In genomic region chr3R:4811124-4811935, dm6 we compare ENCODE assay signal across 2 fruit fly cellular contexts.
TF ChIP-seq lines count a peak whose summit lies in the region.

TSS of gene Gmppb (plus strand) at chr3R:4811444.

- TF ChIP-seq CTCF in whole organism, embryonic (GFP tag; optimal IDR thresholded peaks at IDR 0.05; lab: Kevin White, UChicago) = no peak

TF ChIP-seq in whole organism, embryonic, 481 proteins besides CTCF, POLR2A, EP300 and RAD21:
- TF ChIP-seq Xrp1 (GFP tag; IDR thresholded peaks at IDR 0.05; lab: Robert Waterston, UW) = no peak
- TF ChIP-seq phol (tag; optimal IDR thresholded peaks at IDR 0.05; lab: Kevin White, UChicago) = peak; percentile 93
- TF ChIP-seq chinmo (GFP tag; IDR thresholded peaks at IDR 0.05; lab: Robert Waterston, UW; ENCODE audit: partially characterized antibody) = 0 out of 4 replicates have a peak, but pooled peaks have one; percentile 9
- no peak for TF ChIP-seq bcd (GFP tag; optimal IDR thresholded peaks at IDR 0.05; lab: Kevin White, UChicago)
- no peak for TF ChIP-seq tll (GFP tag; optimal IDR thresholded peaks at IDR 0.05; lab: Kevin White, UChicago)
- TF ChIP-seq Opbp (GFP tag; IDR thresholded peaks at IDR 0.05; lab: Robert Waterston, UW; ENCODE audit: partially characterized antibody) = no peak
- TF ChIP-seq Dbx (GFP tag; IDR thresholded peaks at IDR 0.05; lab: Robert Waterston, UW) = no peak
- peak; percentile 78 for TF ChIP-seq cg (GFP tag; optimal IDR thresholded peaks at IDR 0.05; lab: Kevin White, UChicago)
- peak; percentile 38; the same call in 1 of the 2 replicates for TF ChIP-seq CG32767 (GFP tag; IDR thresholded peaks at IDR 0.05; lab: Robert Waterston, UW)
- no peak for TF ChIP-seq MTF-1 (GFP tag; optimal IDR thresholded peaks at IDR 0.05; lab: Kevin White, UChicago; ENCODE audit: borderline replicate concordance)
- no peak for TF ChIP-seq Dfd (GFP tag; optimal IDR thresholded peaks at IDR 0.05; lab: Kevin White, UChicago)
- no peak for TF ChIP-seq CG6854 (GFP tag; optimal IDR thresholded peaks at IDR 0.05; lab: Kevin White, UChicago)
- TF ChIP-seq wor (GFP tag; IDR thresholded peaks at IDR 0.05; lab: Robert Waterston, UW) = no peak
- no peak for TF ChIP-seq tx (GFP tag; optimal IDR thresholded peaks at IDR 0.05; lab: Kevin White, UChicago)
- TF ChIP-seq Stat92E (GFP tag; optimal IDR thresholded peaks at IDR 0.05; lab: Kevin White, UChicago) = peak in 1 of 3 experiments; percentile 72
- TF ChIP-seq Blimp-1 (GFP tag; optimal IDR thresholded peaks at IDR 0.05; lab: Kevin White, UChicago) = peak; percentile 92
- TF ChIP-seq crol (GFP tag; IDR thresholded peaks at IDR 0.05; lab: Robert Waterston, UW) = peak; percentile 49; the same call in 1 of the 2 replicates
- peak; percentile 86 for TF ChIP-seq onecut (GFP tag; IDR thresholded peaks at IDR 0.05; lab: Robert Waterston, UW)
- no peak for TF ChIP-seq BtbVII (GFP tag; optimal IDR thresholded peaks at IDR 0.05; lab: Kevin White, UChicago)
- TF ChIP-seq dmrt11E (tag; optimal IDR thresholded peaks at IDR 0.05; lab: Kevin White, UChicago) = no peak
- TF ChIP-seq HLH3B (GFP tag; IDR thresholded peaks at IDR 0.05; lab: Robert Waterston, UW) = no peak
- TF ChIP-seq tin (GFP tag; optimal IDR thresholded peaks at IDR 0.05; lab: Kevin White, UChicago) = no peak
- no peak for TF ChIP-seq HmgZ (tag; optimal IDR thresholded peaks at IDR 0.05; lab: Kevin White, UChicago)
- no peak for TF ChIP-seq dati (GFP tag; IDR thresholded peaks at IDR 0.05; lab: Robert Waterston, UW)
- TF ChIP-seq CG4707 (GFP tag; optimal IDR thresholded peaks at IDR 0.05; lab: Kevin White, UChicago) = no peak
- TF ChIP-seq CG31224 (GFP tag; IDR thresholded peaks at IDR 0.05; lab: Robert Waterston, UW) = no peak
- 0 out of 3 replicates have a peak, but pooled peaks have one; percentile 19 for TF ChIP-seq CG2199 (GFP tag; IDR thresholded peaks at IDR 0.05; lab: Robert Waterston, UW)
- TF ChIP-seq Oli (tag; optimal IDR thresholded peaks at IDR 0.05; lab: Kevin White, UChicago) = no peak
- no peak for TF ChIP-seq CG32772 (GFP tag; IDR thresholded peaks at IDR 0.05; lab: Robert Waterston, UW)
- no peak for TF ChIP-seq D19B (GFP tag; optimal IDR thresholded peaks at IDR 0.05; lab: Kevin White, UChicago)
- TF ChIP-seq ci (GFP tag; IDR thresholded peaks at IDR 0.05; lab: Robert Waterston, UW) = peak; percentile 15; the same call in 1 of the 3 replicates
- TF ChIP-seq lmd (GFP tag; IDR thresholded peaks at IDR 0.05; lab: Robert Waterston, UW) = no peak
- peak; percentile 72 for TF ChIP-seq YL-1 (GFP tag; optimal IDR thresholded peaks at IDR 0.05; lab: Kevin White, UChicago)
- no peak for TF ChIP-seq Aef1 (GFP tag; IDR thresholded peaks at IDR 0.05; lab: Robert Waterston, UW)
- peak; percentile 93 for TF ChIP-seq z (GFP tag; IDR thresholded peaks at IDR 0.05; lab: Robert Waterston, UW)
- TF ChIP-seq sna (GFP tag; IDR thresholded peaks at IDR 0.05; lab: Robert Waterston, UW; ENCODE audit: partially characterized antibody) = peak; percentile 29; the same call in 1 of the 2 replicates
- TF ChIP-seq sr (GFP tag; IDR thresholded peaks at IDR 0.05; lab: Robert Waterston, UW) = no peak
- no peak for TF ChIP-seq prd (optimal IDR thresholded peaks at IDR 0.05; lab: Kevin White, UChicago)
- TF ChIP-seq prd (GFP tag; IDR thresholded peaks at IDR 0.05; lab: Robert Waterston, UW) = no peak
- TF ChIP-seq mld (GFP tag; IDR thresholded peaks at IDR 0.05; lab: Robert Waterston, UW; ENCODE audit: partially characterized antibody) = no peak

TF ChIP-seq in whole organism, prepupa, 60 proteins besides CTCF, POLR2A, EP300 and RAD21:
- TF ChIP-seq Blimp-1 (GFP tag; optimal IDR thresholded peaks at IDR 0.05; lab: Kevin White, UChicago) (peak; percentile 54), CG10631 (GFP tag; optimal IDR thresholded peaks at IDR 0.05; lab: Kevin White, UChicago) (no peak), Eip78C (GFP tag; lab: Kevin White, UChicago) (peak; percentile 70), CG32006 (GFP tag; optimal IDR thresholded peaks at IDR 0.05; lab: Kevin White, UChicago) (no peak), spab (GFP tag; optimal IDR thresholded peaks at IDR 0.05; lab: Kevin White, UChicago) (no peak), CG6854 (GFP tag; optimal IDR thresholded peaks at IDR 0.05; lab: Kevin White, UChicago) (peak; percentile 62), CG8119 (GFP tag; IDR thresholded peaks at IDR 0.05; lab: Robert Waterston, UW) (0 out of 3 replicates have a peak, but pooled peaks have one; percentile 10)
TF ChIP-seq in whole organism, prepupa: peak in this region for 4.

Comparison
In these comparisons a context has a peak if more than half of its experiments do, and no peak if none do; other contexts are left out.
1. Of the 7 proteins assayed by ChIP-seq in both whole organism, embryonic and whole organism, prepupa: peak only in whole organism, embryonic: none; only in whole organism, prepupa: CG6854; in both: Blimp-1; in neither: 5.